Fruit fly (Drosophila melanogaster) whole organism, embryonic: ENCODE measurements around the gene Trpgamma.
A peak's percentile ranks its signal among the peaks of the same experiment; 100 is the strongest.

Experiments
- CG10267 ChIP-seq: fragments of 200-800 bp; sonication (Bioruptor generic); optimal IDR thresholded peaks from 2 replicates; lab custom pipeline; 2018; ENCODE audit warnings: missing biosample characterization, mild to moderate bottlenecking, missing genetic modification characterization, moderate library complexity
- CG11247 ChIP-seq: fragments of 200-800 bp; sonication (Bioruptor generic); IDR thresholded peaks from 2 replicates; pipeline ENCODE4 v1.3.6; 2022; ENCODE audit warnings: missing biosample characterization, missing genetic modification characterization
- CG12104 ChIP-seq: fragments of 200-800 bp; sonication (Bioruptor generic); optimal IDR thresholded peaks from 3 replicates; lab custom pipeline; 2016; ENCODE audit warnings: missing biosample characterization, missing genetic modification characterization
- CG12659 ChIP-seq: fragments of 200-800 bp; sonication (Bioruptor generic); optimal IDR thresholded peaks from 3 replicates; lab custom pipeline; 2017; ENCODE audit warnings: mild to moderate bottlenecking, missing biosample characterization, missing genetic modification reagents, missing genetic modification characterization
- CG14014 ChIP-seq: fragments of 200-800 bp; sonication (Bioruptor generic); IDR thresholded peaks from 2 replicates; pipeline ENCODE4 v1.3.6; 2022; ENCODE audit warnings: missing biosample characterization, missing genetic modification characterization
- CG15011 ChIP-seq: fragments of 200-800 bp; sonication (Bioruptor generic); optimal IDR thresholded peaks from 3 replicates; lab custom pipeline; 2018; ENCODE audit warnings: missing biosample characterization, mild to moderate bottlenecking, missing genetic modification characterization
- CG15269 ChIP-seq: fragments of 200-800 bp; sonication (Bioruptor generic); optimal IDR thresholded peaks from 2 replicates; lab custom pipeline; 2018; ENCODE audit warnings: missing biosample characterization, mild to moderate bottlenecking, missing genetic modification characterization, moderate library complexity
- CG17361 ChIP-seq: fragments of 200-800 bp; sonication (Bioruptor generic); IDR thresholded peaks from 3 replicates; pipeline ENCODE4 v1.3.6; 2022; ENCODE audit warnings: missing biosample characterization, missing genetic modification characterization
- CG17612 ChIP-seq: fragments of 200-800 bp; sonication (Bioruptor generic); IDR thresholded peaks from 2 replicates; pipeline ENCODE4 v1.3.6; 2022; ENCODE audit warnings: missing biosample characterization, missing genetic modification characterization
- CG17802 ChIP-seq: fragments of 200-800 bp; sonication (Bioruptor generic); optimal IDR thresholded peaks from 2 replicates; lab custom pipeline; 2018; ENCODE audit warnings: missing biosample characterization, mild to moderate bottlenecking, missing genetic modification characterization, moderate library complexity
- CG2116 ChIP-seq: fragments of 200-800 bp; sonication (Bioruptor generic); optimal IDR thresholded peaks from 3 replicates; lab custom pipeline; 2018; ENCODE audit warnings: missing biosample characterization, mild to moderate bottlenecking, missing genetic modification characterization
- CG30403 ChIP-seq: fragments of 200-800 bp; sonication (Bioruptor generic); optimal IDR thresholded peaks from 3 replicates; lab custom pipeline; 2016; ENCODE audit warnings: missing biosample characterization, missing genetic modification characterization
- CG34224 ChIP-seq: fragments of 200-800 bp; sonication (Bioruptor generic); IDR thresholded peaks from 3 replicates; pipeline ENCODE4 v1.3.6; 2022; ENCODE audit warnings: missing biosample characterization, missing genetic modification characterization; ENCODE audit not compliant: partially characterized antibody
- CG42726 ChIP-seq: fragments of 200-800 bp; sonication (Bioruptor generic); IDR thresholded peaks from 2 replicates; pipeline ENCODE4 v1.3.6; 2022; ENCODE audit warnings: missing biosample characterization, missing genetic modification characterization; ENCODE audit not compliant: partially characterized antibody
- CG6813 ChIP-seq: fragments of 200-800 bp; sonication (Bioruptor generic); optimal IDR thresholded peaks from 2 replicates; lab custom pipeline; 2017; ENCODE audit warnings: missing biosample characterization, missing genetic modification characterization, mild to moderate bottlenecking, moderate library complexity, missing genetic modification reagents
- CG7556 ChIP-seq: fragments of 200-800 bp; sonication (Bioruptor generic); optimal IDR thresholded peaks from 2 replicates; lab custom pipeline; 2017; ENCODE audit warnings: missing biosample characterization, mild to moderate bottlenecking, missing genetic modification characterization
- CG8089 ChIP-seq: fragments of 200-800 bp; sonication (Bioruptor generic); optimal IDR thresholded peaks from 3 replicates; lab custom pipeline; 2016; ENCODE audit warnings: missing biosample characterization, missing genetic modification characterization
- CG8478 ChIP-seq: fragments of >200 bp; optimal IDR thresholded peaks from 2 replicates; lab custom pipeline; 2018
- CkIIα-i1 ChIP-seq: fragments of 200-800 bp; sonication (Bioruptor generic); IDR thresholded peaks from 2 replicates; pipeline ENCODE4 v1.3.6; 2022; ENCODE audit warnings: missing biosample characterization, missing genetic modification characterization
- Doc2 ChIP-seq: fragments of 200-800 bp; sonication (Bioruptor generic); IDR thresholded peaks from 2 replicates; pipeline ENCODE4 v1.3.6; 2022; ENCODE audit warnings: missing biosample characterization, missing genetic modification characterization
- HLH4C ChIP-seq: fragments of 200-800 bp; sonication (Bioruptor generic); IDR thresholded peaks from 3 replicates; pipeline ENCODE4 v1.3.6; 2022; ENCODE audit warnings: missing biosample characterization, missing genetic modification characterization; ENCODE audit not compliant: partially characterized antibody
- Hand ChIP-seq: fragments of 200-800 bp; sonication (Bioruptor generic); optimal IDR thresholded peaks from 2 replicates; lab custom pipeline; 2017; ENCODE audit warnings: mild to moderate bottlenecking, missing biosample characterization, missing genetic modification reagents, missing genetic modification characterization
- Hsf ChIP-seq: fragments of 200-800 bp; sonication (Bioruptor generic); optimal IDR thresholded peaks from 3 replicates; lab custom pipeline; 2016; ENCODE audit warnings: missing biosample characterization, missing genetic modification characterization
- MTF-1 ChIP-seq: fragments of 200-800 bp; sonication (Bioruptor generic); optimal IDR thresholded peaks from 2 replicates; lab custom pipeline; 2018; ENCODE audit warnings: missing biosample characterization, mild to moderate bottlenecking, missing genetic modification characterization, borderline replicate concordance
- Meics ChIP-seq: fragments of 200-800 bp; sonication (Bioruptor generic); optimal IDR thresholded peaks from 2 replicates; lab custom pipeline; 2017; ENCODE audit warnings: missing biosample characterization, mild to moderate bottlenecking, missing genetic modification characterization
- Mrtf ChIP-seq: fragments of 200-800 bp; sonication (Bioruptor generic); IDR thresholded peaks from 3 replicates; pipeline ENCODE4 v1.3.6; 2022; ENCODE audit warnings: missing biosample characterization, missing genetic modification characterization
- Six4 ChIP-seq: fragments of 200-800 bp; sonication (Bioruptor generic); optimal IDR thresholded peaks from 2 replicates; lab custom pipeline; 2016; ENCODE audit warnings: missing biosample characterization, missing genetic modification characterization
- Sry-δ ChIP-seq: fragments of 200-800 bp; sonication (Bioruptor generic); optimal IDR thresholded peaks from 2 replicates; lab custom pipeline; 2016; ENCODE audit warnings: missing biosample characterization, missing genetic modification characterization
- Taf1 ChIP-seq: fragments of 200-800 bp; sonication (Bioruptor generic); IDR thresholded peaks from 2 replicates; pipeline ENCODE4 v1.3.6; 2022; ENCODE audit warnings: missing biosample characterization, missing genetic modification characterization
- Trl ChIP-seq, 3 experiments: fragments of >200 bp in 2 of 3; fragments of 200-800 bp in 1 of 3; sonication (Bioruptor generic) in 1 of 3; optimal IDR thresholded peaks; 2 replicates in 1 of 3; 3 replicates in 2 of 3; lab custom pipeline; 2016 to 2017; ENCODE audit warnings: missing biosample characterization in 1 of 3, missing genetic modification characterization in 1 of 3
- al ChIP-seq: fragments of 200-800 bp; sonication (Bioruptor generic); IDR thresholded peaks from 2 replicates; pipeline ENCODE4 v1.3.6; 2022; ENCODE audit warnings: missing biosample characterization, missing genetic modification characterization
- ara ChIP-seq: fragments of 200-800 bp; sonication (Bioruptor generic); IDR thresholded peaks from 2 replicates; pipeline ENCODE4 v1.3.6; 2022; ENCODE audit warnings: missing biosample characterization, missing genetic modification characterization
- ase ChIP-seq: fragments of 200-800 bp; sonication (Bioruptor generic); IDR thresholded peaks from 3 replicates; pipeline ENCODE4 v1.3.6; 2022; ENCODE audit warnings: missing biosample characterization, missing genetic modification characterization
- ash1 ChIP-seq: fragments of 200-800 bp; sonication (Bioruptor generic); optimal IDR thresholded peaks from 2 replicates; lab custom pipeline; 2018; ENCODE audit warnings: missing biosample characterization, mild to moderate bottlenecking, missing genetic modification characterization
- croc ChIP-seq: fragments of 200-800 bp; sonication (Bioruptor generic); conservative IDR thresholded peaks from 3 replicates; pipeline ENCODE4 v1.3.6; 2022; ENCODE audit warnings: missing biosample characterization, missing genetic modification characterization
- cwo ChIP-seq: fragments of 200-800 bp; sonication (Bioruptor generic); optimal IDR thresholded peaks from 3 replicates; lab custom pipeline; 2017; ENCODE audit warnings: missing biosample characterization, missing genetic modification characterization, mild to moderate bottlenecking, moderate library complexity, missing genetic modification reagents
- dysf ChIP-seq: fragments of 200-800 bp; sonication (Bioruptor generic); IDR thresholded peaks from 3 replicates; pipeline ENCODE4 v1.3.6; 2022; ENCODE audit warnings: missing biosample characterization, missing genetic modification characterization
- ems ChIP-seq: fragments of 200-800 bp; sonication (Bioruptor generic); optimal IDR thresholded peaks from 3 replicates; lab custom pipeline; 2016; ENCODE audit warnings: missing biosample characterization, missing genetic modification characterization
- jigr1 ChIP-seq: fragments of 200-800 bp; sonication (Bioruptor generic); IDR thresholded peaks from 3 replicates; pipeline ENCODE4 v1.3.6; 2022; ENCODE audit warnings: missing biosample characterization, missing genetic modification characterization
- lab ChIP-seq: fragments of 200-800 bp; sonication (Bioruptor generic); optimal IDR thresholded peaks from 3 replicates; lab custom pipeline; 2017; ENCODE audit warnings: missing biosample characterization, missing genetic modification characterization, mild to moderate bottlenecking, moderate library complexity, missing genetic modification reagents
- luna ChIP-seq: fragments of 200-800 bp; sonication (Bioruptor generic); optimal IDR thresholded peaks from 2 replicates; lab custom pipeline; 2016; ENCODE audit warnings: missing biosample characterization, missing genetic modification characterization
- oc ChIP-seq: fragments of 200-800 bp; sonication (Bioruptor generic); optimal IDR thresholded peaks from 2 replicates; lab custom pipeline; 2018; ENCODE audit warnings: missing biosample characterization, mild to moderate bottlenecking, missing genetic modification characterization, moderate library complexity
- pb ChIP-seq: fragments of 200-800 bp; sonication (Bioruptor generic); optimal IDR thresholded peaks from 3 replicates; lab custom pipeline; 2016; ENCODE audit warnings: missing biosample characterization, missing genetic modification characterization
- pho ChIP-seq: fragments of 200-800 bp; sonication (Bioruptor generic); optimal IDR thresholded peaks from 2 replicates; lab custom pipeline; 2016; ENCODE audit warnings: missing biosample characterization, missing genetic modification characterization
- phol ChIP-seq: fragments of 200-800 bp; sonication (Bioruptor generic); optimal IDR thresholded peaks from 3 replicates; lab custom pipeline; 2018; ENCODE audit warnings: missing biosample characterization, mild to moderate bottlenecking, missing genetic modification characterization, moderate library complexity
- sisA ChIP-seq: fragments of 200-800 bp; sonication (Bioruptor generic); IDR thresholded peaks from 2 replicates; pipeline ENCODE4 v1.3.6; 2022; ENCODE audit warnings: missing biosample characterization, missing genetic modification characterization
- slp2 ChIP-seq: fragments of 200-800 bp; sonication (Bioruptor generic); optimal IDR thresholded peaks from 2 replicates; lab custom pipeline; 2016; ENCODE audit warnings: missing biosample characterization, missing genetic modification characterization
- stwl ChIP-seq: fragments of 200-800 bp; sonication (Bioruptor generic); optimal IDR thresholded peaks from 3 replicates; lab custom pipeline; 2018; ENCODE audit warnings: missing biosample characterization, mild to moderate bottlenecking, missing genetic modification characterization, moderate library complexity
- twi ChIP-seq: fragments of 200-800 bp; optimal IDR thresholded peaks from 2 replicates; lab custom pipeline; 2019; ENCODE audit warnings: missing biosample characterization, mild to moderate bottlenecking, missing genetic modification characterization, moderate library complexity

Trpgamma gene

DNA sequence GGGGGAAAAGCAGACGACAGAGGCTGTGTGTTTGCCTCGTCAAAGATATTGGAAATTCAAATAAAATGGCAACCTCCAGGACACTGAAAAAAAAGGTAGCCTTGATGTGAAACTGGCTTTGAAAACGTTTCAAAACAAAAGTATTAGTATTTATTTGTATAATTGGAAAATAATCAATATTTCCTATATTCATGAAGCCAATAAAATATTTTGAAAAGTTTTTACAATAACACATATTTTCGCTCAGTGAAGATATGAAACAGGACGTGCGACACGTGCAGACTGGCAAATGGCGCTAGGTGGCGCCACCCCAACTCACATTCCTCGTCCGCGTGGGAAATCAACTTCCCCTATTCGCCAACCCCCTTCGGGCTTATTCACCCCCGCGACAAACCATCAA, 28.7 kb downstream of the Trpgamma start (continued):
- TF ChIP-seq CG17612 (GFP tag; lab: Robert Waterston, UW) = no peak
- TF ChIP-seq CG8089 (GFP tag; lab: Kevin White, UChicago) = no peak
- peak; percentile 31 for TF ChIP-seq CG10267 (tag; lab: Kevin White, UChicago)
- 0 out of 2 replicates have a peak, but pooled peaks have one; percentile 18 for TF ChIP-seq Taf1 (GFP tag; lab: Robert Waterston, UW)
- no peak for TF ChIP-seq CG8478 (lab: Kevin White, UChicago)
- TF ChIP-seq CG34224 (GFP tag; lab: Robert Waterston, UW) = no peak
- peak; percentile 7 for TF ChIP-seq CG2116 (GFP tag; lab: Kevin White, UChicago)
- TF ChIP-seq stwl = no peak
- peak; percentile 22 for TF ChIP-seq CG15011 (GFP tag; lab: Kevin White, UChicago)
- no peak for TF ChIP-seq pb (GFP tag; lab: Kevin White, UChicago)
- no peak for TF ChIP-seq CG42726 (GFP tag; lab: Robert Waterston, UW)
- TF ChIP-seq HLH4C (GFP tag; lab: Robert Waterston, UW) = no peak
- TF ChIP-seq ash1 (GFP tag; lab: Kevin White, UChicago) = no peak
- TF ChIP-seq Doc2 = no peak
- no peak for TF ChIP-seq Trl (optimal IDR thresholded peaks at IDR 0.05; lab: Kevin White, UChicago)
- no peak for TF ChIP-seq Trl (GFP tag; optimal IDR thresholded peaks at IDR 0.05; lab: Kevin White, UChicago)
- TF ChIP-seq oc = no peak
- peak; percentile 87 for TF ChIP-seq lab (GFP tag; lab: Kevin White, UChicago)
- no peak for TF ChIP-seq al (GFP tag; lab: Robert Waterston, UW)
- TF ChIP-seq CG17361 (GFP tag; lab: Robert Waterston, UW) = peak; percentile 55; the same call in 2 of the 3 replicates
- TF ChIP-seq MTF-1 = no peak
- peak; percentile 86 for TF ChIP-seq cwo (GFP tag; lab: Kevin White, UChicago)
- no peak for TF ChIP-seq jigr1 (GFP tag; lab: Robert Waterston, UW)
- TF ChIP-seq Sry-δ (GFP tag; lab: Kevin White, UChicago) = no peak
- TF ChIP-seq CG12659 = peak; percentile 40
- peak; percentile 65 for TF ChIP-seq Meics (GFP tag; lab: Kevin White, UChicago)
- peak; percentile 24 for TF ChIP-seq pho (GFP tag; lab: Kevin White, UChicago)
- peak; percentile 67 for TF ChIP-seq CG15269 (tag; lab: Kevin White, UChicago)
- peak; percentile 63 for TF ChIP-seq Hand (GFP tag; lab: Kevin White, UChicago)
- no peak for TF ChIP-seq Six4 (GFP tag; lab: Kevin White, UChicago)
- no peak for TF ChIP-seq ara (GFP tag; lab: Robert Waterston, UW)
- TF ChIP-seq slp2 (GFP tag; lab: Kevin White, UChicago) = no peak
- no peak for TF ChIP-seq luna (GFP tag; lab: Kevin White, UChicago)
- TF ChIP-seq CG7556 (GFP tag; lab: Kevin White, UChicago) = peak; percentile 77
- no peak; the same call in 2 of the 3 replicates for TF ChIP-seq croc (GFP tag; lab: Robert Waterston, UW)
- TF ChIP-seq ase (GFP tag; lab: Robert Waterston, UW) = no peak
- peak; percentile 27 for TF ChIP-seq ems
- no peak for TF ChIP-seq CG14014 (GFP tag; lab: Robert Waterston, UW)
- TF ChIP-seq CG6813 (GFP tag; lab: Kevin White, UChicago) = peak; percentile 32
- peak; percentile 16 for TF ChIP-seq Hsf (GFP tag; lab: Kevin White, UChicago)
- no peak for TF ChIP-seq CkIIα-i1
- no peak for TF ChIP-seq twi (tag; lab: Kevin White, UChicago)
- TF ChIP-seq CG11247 = no peak
- no peak for TF ChIP-seq CG17802 (tag; lab: Kevin White, UChicago)
- peak; percentile 41; the same call in 1 of the 2 replicates for TF ChIP-seq sisA (GFP tag; lab: Robert Waterston, UW)
- TF ChIP-seq Mrtf (GFP tag; lab: Robert Waterston, UW) = no peak
- TF ChIP-seq CG30403 (GFP tag; lab: Kevin White, UChicago) = peak; percentile 61
- TF ChIP-seq phol (tag; lab: Kevin White, UChicago) = peak; percentile 51
- TF ChIP-seq CG12104 (GFP tag; lab: Kevin White, UChicago) = peak; percentile 28
- TF ChIP-seq dysf (GFP tag; lab: Robert Waterston, UW) = peak; percentile 66; the same call in 2 of the 3 replicates
